Worm (Caenorhabditis elegans) whole organism, L4 larva: ENCODE data around the gene Y54G2A.16.

Source experiments
- R02D3.7 ChIP-seq: fragments of 150-350 bp; sonication (generic microtip); optimal IDR thresholded peaks from 3 replicates; lab custom pipeline; 2014; ENCODE audit warnings: missing biosample characterization, missing genetic modification characterization
- ama-1 ChIP-seq: fragments of 150-350 bp; optimal IDR thresholded peaks from 2 replicates; lab custom pipeline; 2014; ENCODE audit warnings: inconsistent platforms, mixed read lengths
- ces-1 ChIP-seq: fragments of 150-350 bp; sonication (generic microtip); optimal IDR thresholded peaks from 4 replicates; lab custom pipeline; 2014; ENCODE audit warnings: missing biosample characterization, missing genetic modification reagents, missing genetic modification characterization
- dpl-1 ChIP-seq: fragments of 150-350 bp; optimal IDR thresholded peaks from 2 replicates; lab custom pipeline; 2014; ENCODE audit warnings: missing biosample characterization, missing genetic modification reagents, missing genetic modification characterization
- fkh-10 ChIP-seq: fragments of 150-350 bp; optimal IDR thresholded peaks from 2 replicates; lab custom pipeline; 2014; ENCODE audit warnings: missing biosample characterization, missing genetic modification reagents, missing genetic modification characterization
- lin-13 ChIP-seq: fragments of 150-350 bp; optimal IDR thresholded peaks from 2 replicates; lab custom pipeline; 2014; ENCODE audit warnings: missing biosample characterization, missing genetic modification reagents, missing genetic modification characterization
- lsy-2 ChIP-seq, 2 experiments: fragments of 150-350 bp in 1 of 2; sonication (generic microtip) in 1 of 2; optimal IDR thresholded peaks; 2 replicates each; lab custom pipeline; 2014 to 2017; ENCODE audit warnings: missing biosample characterization in 2 of 2, missing genetic modification characterization in 2 of 2
- mep-1 ChIP-seq: fragments of 150-350 bp; sonication (generic microtip); optimal IDR thresholded peaks from 3 replicates; lab custom pipeline; 2014; ENCODE audit warnings: missing biosample characterization, missing genetic modification characterization
- skn-1 ChIP-seq: fragments of 150-350 bp; optimal IDR thresholded peaks from 2 replicates; lab custom pipeline; 2014; ENCODE audit warnings: missing biosample characterization, missing genetic modification characterization
- snpc-4 ChIP-seq: fragments of 150-350 bp; optimal IDR thresholded peaks from 2 replicates; lab custom pipeline; 2014; ENCODE audit warnings: missing biosample characterization, missing genetic modification characterization
- unc-62 ChIP-seq, 3 experiments: fragments of 150-350 bp in 1 of 3; sonication (generic microtip); optimal IDR thresholded peaks in 2 of 3; peaks in 1 of 3; 1 replicate in 1 of 3; 2 replicates in 2 of 3; lab custom pipeline; 2014 to 2017; ENCODE audit warnings: missing biosample characterization in 3 of 3, missing genetic modification characterization in 3 of 3, missing genetic modification reagents in 3 of 3, missing genotype in 1 of 3
- zag-1 ChIP-seq: fragments of 150-350 bp; optimal IDR thresholded peaks from 2 replicates; lab custom pipeline; 2014; ENCODE audit warnings: missing biosample characterization, missing genetic modification characterization

DNA sequence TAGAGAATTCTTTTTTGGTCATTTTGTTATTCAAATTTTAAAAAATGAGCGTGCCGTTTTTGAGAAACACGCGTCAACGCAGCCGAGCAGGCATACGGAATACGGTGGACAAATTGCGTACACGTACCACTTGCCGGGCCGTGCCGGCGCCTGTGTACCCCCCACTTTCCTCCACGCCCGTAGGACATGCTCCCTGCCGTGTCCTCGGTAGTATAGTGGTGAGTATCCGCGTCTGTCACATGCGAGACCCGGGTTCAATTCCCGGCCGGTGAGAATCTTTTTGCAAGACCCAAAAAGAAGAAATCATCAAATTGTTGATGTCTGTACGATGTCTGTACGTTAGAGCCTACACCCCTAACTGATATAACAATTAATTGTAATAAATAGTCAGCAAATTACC is 56.5 kb downstream of the Y54G2A.16 start:
- TF ChIP-seq snpc-4 (tag; lab: Kevin White, UChicago), result no peak
- no peak for TF ChIP-seq R02D3.7
- TF ChIP-seq unc-62 (GFP tag; optimal IDR thresholded peaks at IDR 0.05 in 1 of 2; lab: Kevin White, UChicago), result no peak
- TF ChIP-seq unc-62 (tag; optimal IDR thresholded peaks at IDR 0.05; lab: Kevin White, UChicago), result no peak
- no peak for TF ChIP-seq zag-1 (tag; lab: Kevin White, UChicago)
- TF ChIP-seq lin-13 (GFP tag; lab: Kevin White, UChicago), result no peak
- TF ChIP-seq fkh-10 (GFP tag; lab: Kevin White, UChicago), result no peak
- no peak for TF ChIP-seq skn-1
- no peak for TF ChIP-seq ama-1 (lab: Kevin White, UChicago)
- no peak for TF ChIP-seq mep-1 (tag; lab: Kevin White, UChicago)
- TF ChIP-seq lsy-2 (tag; optimal IDR thresholded peaks at IDR 0.05; lab: Kevin White, UChicago), result no peak
- no peak for TF ChIP-seq ces-1 (GFP tag; lab: Kevin White, UChicago)
- no peak for TF ChIP-seq dpl-1
